Fruit fly (Drosophila melanogaster) whole organism, wandering third instar larva: Measurements from ENCODE around the gene Cpr78Ca.

Source experiments
- Abd-B ChIP-seq: fragments of >200 bp; optimal IDR thresholded peaks from 2 replicates; lab custom pipeline; 2017; ENCODE audit warnings: missing biosample characterization, missing genetic modification characterization
- Dif ChIP-seq: fragments of 200-275, 200-300 bp; sonication (Bioruptor generic); optimal IDR thresholded peaks from 2 replicates; lab custom pipeline; 2018; ENCODE audit warnings: missing biosample characterization, missing genetic modification characterization; ENCODE audit not compliant: partially characterized antibody
- Hr83 ChIP-seq: fragments of 200-300 bp; sonication (Bioruptor generic); optimal IDR thresholded peaks from 2 replicates; lab custom pipeline; 2016; ENCODE audit warnings: missing biosample characterization, mild to moderate bottlenecking, missing genetic modification characterization, moderate library complexity; ENCODE audit not compliant: poor library complexity, severe bottlenecking
- Rel ChIP-seq, 2 experiments: fragments of 200-800 bp; sonication (Bioruptor generic) in 1 of 2; optimal IDR thresholded peaks; 2 replicates in 1 of 2; 3 replicates in 1 of 2; lab custom pipeline; 2016 to 2019; ENCODE audit warnings: mild to moderate bottlenecking in 2 of 2, missing biosample characterization in 2 of 2, missing genetic modification characterization in 2 of 2, moderate library complexity in 1 of 2
- Sp1 ChIP-seq: fragments of 200-800 bp; sonication (Bioruptor generic); optimal IDR thresholded peaks from 3 replicates; lab custom pipeline; 2019; ENCODE audit warnings: missing biosample characterization, mild to moderate bottlenecking, missing genetic modification characterization, moderate library complexity
- dsf ChIP-seq: sonication (Bioruptor generic); optimal IDR thresholded peaks from 2 replicates; lab custom pipeline; 2016; ENCODE audit warnings: missing biosample characterization, missing genetic modification characterization, borderline replicate concordance
- foxo ChIP-seq, 2 experiments: fragments of 200-800 bp; sonication (Bioruptor generic); optimal IDR thresholded peaks; 2 replicates in 1 of 2; 3 replicates in 1 of 2; lab custom pipeline; 2016 to 2017; ENCODE audit warnings: missing biosample characterization in 2 of 2, missing genetic modification characterization in 2 of 2
- h ChIP-seq: fragments of 200-800 bp; sonication (Bioruptor generic); optimal IDR thresholded peaks from 3 replicates; lab custom pipeline; 2016; ENCODE audit warnings: missing biosample characterization, mild to moderate bottlenecking, missing genetic modification characterization
- pan ChIP-seq: fragments of >200 bp; optimal IDR thresholded peaks from 2 replicates; lab custom pipeline; 2017
- psq ChIP-seq: fragments of 200-800 bp; sonication (Bioruptor generic); optimal IDR thresholded peaks from 3 replicates; lab custom pipeline; 2017; ENCODE audit warnings: missing biosample characterization, mild to moderate bottlenecking, missing genetic modification characterization, moderate library complexity
- usp ChIP-seq: fragments of >200 bp; optimal IDR thresholded peaks from 2 replicates; lab custom pipeline; 2017; ENCODE audit warnings: missing biosample characterization, missing genetic modification characterization

DNA sequence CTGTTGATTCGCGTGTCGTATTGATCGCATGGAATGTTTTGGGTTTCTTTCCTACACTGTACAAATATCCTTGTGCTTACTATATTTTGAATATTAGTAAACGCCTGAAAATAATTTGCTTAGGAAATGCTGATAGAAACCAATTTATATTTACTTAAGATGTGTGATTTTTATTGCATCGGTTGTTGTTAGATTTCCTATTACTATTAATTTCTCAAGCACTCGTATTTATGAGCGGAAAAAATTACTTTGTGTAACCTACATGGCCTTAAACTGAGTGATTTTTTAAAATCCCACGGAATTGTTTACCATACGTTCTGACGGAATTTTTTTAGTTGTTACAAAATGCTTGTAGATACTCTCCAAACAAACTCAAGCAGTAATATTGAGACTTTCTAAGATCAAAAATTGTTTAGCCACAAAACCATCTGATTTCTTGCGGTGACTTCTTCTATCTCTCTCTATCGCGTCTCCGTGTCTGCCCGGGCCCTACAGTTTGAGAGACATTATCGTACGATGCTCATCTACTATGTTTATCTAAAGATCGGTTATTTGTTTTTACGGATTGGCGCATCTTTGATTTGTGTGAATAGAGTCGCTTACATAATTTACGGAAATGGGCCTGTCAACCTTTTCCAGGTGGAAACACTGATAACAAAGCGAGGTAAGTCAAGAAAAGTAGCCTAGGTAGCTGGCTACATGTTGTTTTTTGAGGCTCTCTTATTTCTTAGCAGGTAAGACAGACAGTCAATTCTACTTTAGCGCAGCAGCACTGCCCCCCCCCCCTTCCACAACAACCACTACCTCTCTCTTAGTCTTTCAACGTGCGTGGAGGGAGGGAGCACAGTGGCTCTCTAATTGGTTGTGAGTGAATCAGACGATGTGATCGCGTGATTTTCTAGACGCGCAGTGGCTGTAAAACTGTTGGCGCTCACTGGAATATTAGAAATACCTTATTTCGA is 16.0 kb downstream of the Cpr78Ca start:
- TF ChIP-seq pan (lab: Kevin White, UChicago) (no peak), Abd-B (no peak), h (GFP tag; lab: Kevin White, UChicago) (peak; percentile 58), foxo (GFP tag; optimal IDR thresholded peaks at IDR 0.05; lab: Kevin White, UChicago) (peak in 1 of 2 experiments; percentile 65), psq (peak; percentile 30), Rel (GFP tag; optimal IDR thresholded peaks at IDR 0.05; lab: Kevin White, UChicago) (no peak), Rel (tag; optimal IDR thresholded peaks at IDR 0.05; lab: Kevin White, UChicago) (no peak), Dif (GFP tag; lab: Kevin White, UChicago) (peak; percentile 32), Hr83 (GFP tag; lab: Kevin White, UChicago) (no peak), dsf (GFP tag; lab: Kevin White, UChicago) (peak; percentile 6), Sp1 (GFP tag; lab: Kevin White, UChicago) (peak; percentile 48), usp (no peak)
